Fruit fly (Drosophila melanogaster): ENCODE results near the gene Top1.

Gene Top1

dm6 chrX:15296969-15297816, 22.1 kb upstream of the Top1 start, which contains the start of gene gce (continued):
- TF ChIP-seq gcm (GFP tag; optimal IDR thresholded peaks at IDR 0.05) = peak; percentile 43
- no peak for TF ChIP-seq CG15073 (GFP tag; optimal IDR thresholded peaks at IDR 0.05)
- peak; percentile 46 for TF ChIP-seq CG12104 (GFP tag; optimal IDR thresholded peaks at IDR 0.05)
- TF ChIP-seq MTF-1 (GFP tag; optimal IDR thresholded peaks at IDR 0.05; ENCODE audit: borderline replicate concordance) = no peak
- TF ChIP-seq pita (GFP tag; optimal IDR thresholded peaks at IDR 0.05) = no peak
- no peak for TF ChIP-seq CG10431 (GFP tag; optimal IDR thresholded peaks at IDR 0.05)
- TF ChIP-seq HLH4C (GFP tag; IDR thresholded peaks at IDR 0.05; ENCODE audit: partially characterized antibody) = no peak
- TF ChIP-seq CG8944 (GFP tag; optimal IDR thresholded peaks at IDR 0.05) = no peak
- TF ChIP-seq Ravus (GFP tag; IDR thresholded peaks at IDR 0.05) = no peak
- TF ChIP-seq CG17385 (GFP tag; optimal IDR thresholded peaks at IDR 0.05) = peak; percentile 65
- TF ChIP-seq CG17802 (tag; optimal IDR thresholded peaks at IDR 0.05) = no peak
- peak; percentile 53 for TF ChIP-seq Sox102F (GFP tag; optimal IDR thresholded peaks at IDR 0.05)
- peak; percentile 62 for TF ChIP-seq CG30403 (GFP tag; optimal IDR thresholded peaks at IDR 0.05)
- peak; percentile 76 for TF ChIP-seq CoRest (tag; optimal IDR thresholded peaks at IDR 0.05)
- TF ChIP-seq D19A (tag; optimal IDR thresholded peaks at IDR 0.05) = peak; percentile 44
- TF ChIP-seq CG13894 (tag; optimal IDR thresholded peaks at IDR 0.05) = no peak
- peak; percentile 49 for TF ChIP-seq bcd (GFP tag; optimal IDR thresholded peaks at IDR 0.05)
- no peak for TF ChIP-seq hth (optimal IDR thresholded peaks at IDR 0.05)
- TF ChIP-seq CG10209 (GFP tag; optimal IDR thresholded peaks at IDR 0.05) = peak; percentile 52
- peak; percentile 36 for TF ChIP-seq mirr (GFP tag; optimal IDR thresholded peaks at IDR 0.05)
- TF ChIP-seq D19B (GFP tag; optimal IDR thresholded peaks at IDR 0.05) = peak; percentile 43
- no peak for TF ChIP-seq pan (optimal IDR thresholded peaks at IDR 0.05)
- no peak for TF ChIP-seq pan (GFP tag; optimal IDR thresholded peaks at IDR 0.05 in 1 of 2, IDR thresholded peaks at IDR 0.05 in 1 of 2)
- TF ChIP-seq CG34422 (GFP tag; IDR thresholded peaks at IDR 0.05) = no peak
- no peak for TF ChIP-seq CG6791 (GFP tag; IDR thresholded peaks at IDR 0.05; ENCODE audit: partially characterized antibody)
- TF ChIP-seq CG18011 (GFP tag; optimal IDR thresholded peaks at IDR 0.05) = no peak
- TF ChIP-seq NFAT (GFP tag; IDR thresholded peaks at IDR 0.05) = peak; percentile 28; the same call in 1 of the 2 replicates
- TF ChIP-seq CG2129 (GFP tag; IDR thresholded peaks at IDR 0.05; ENCODE audit: partially characterized antibody) = no peak
- no peak for TF ChIP-seq rib (GFP tag; IDR thresholded peaks at IDR 0.05)
- peak; percentile 77 for TF ChIP-seq grau (tag; optimal IDR thresholded peaks at IDR 0.05)
- no peak for TF ChIP-seq tll (GFP tag; optimal IDR thresholded peaks at IDR 0.05)
- TF ChIP-seq seq (GFP tag; IDR thresholded peaks at IDR 0.05) = no peak
- TF ChIP-seq Trl (optimal IDR thresholded peaks at IDR 0.05) = peak in 1 of 2 experiments; percentile 13
- no peak for TF ChIP-seq Trl (GFP tag; optimal IDR thresholded peaks at IDR 0.05)
- TF ChIP-seq dmrt11E (tag; optimal IDR thresholded peaks at IDR 0.05) = no peak
- TF ChIP-seq Hr51 (GFP tag; optimal IDR thresholded peaks at IDR 0.05) = peak in 1 of 2 experiments; percentile 79
- 0 out of 2 replicates have a peak, but pooled peaks have one; percentile 10 for TF ChIP-seq CG3847 (GFP tag; IDR thresholded peaks at IDR 0.05)
- no peak for TF ChIP-seq CG18476 (GFP tag; optimal IDR thresholded peaks at IDR 0.05)
- TF ChIP-seq CG4730 (GFP tag; IDR thresholded peaks at IDR 0.05) = no peak
- TF ChIP-seq gem (tag; optimal IDR thresholded peaks at IDR 0.05) = peak; percentile 78
- TF ChIP-seq CG1529 (GFP tag; optimal IDR thresholded peaks at IDR 0.05) = no peak
- no peak for TF ChIP-seq Lpt (GFP tag; optimal IDR thresholded peaks at IDR 0.05)
- TF ChIP-seq CG8388 (GFP tag; optimal IDR thresholded peaks at IDR 0.05) = peak; percentile 18
- no peak for TF ChIP-seq CG12155 (GFP tag; optimal IDR thresholded peaks at IDR 0.05)
- TF ChIP-seq CG8924 (tag; optimal IDR thresholded peaks at IDR 0.05) = peak; percentile 65
- TF ChIP-seq tna (GFP tag; IDR thresholded peaks at IDR 0.05; ENCODE audit: partially characterized antibody) = no peak
- peak; percentile 43 for TF ChIP-seq slbo (GFP tag; IDR thresholded peaks at IDR 0.05)
- no peak for TF ChIP-seq stc (GFP tag; IDR thresholded peaks at IDR 0.05)
